Worm (Caenorhabditis elegans): ENCODE measurements around the gene ZK622.1.

The ZK622.1 gene

ce11 chrII:5331677-5332303 is 38.2 kb downstream of the ZK622.1 start:
- TF ChIP-seq unc-62 (GFP tag; optimal IDR thresholded peaks at IDR 0.05): no peak

- TF ChIP-seq unc-62 (GFP tag; optimal IDR thresholded peaks at IDR 0.05): no peak
These were observed 38.9 kb downstream of the ZK622.1 start for ce11 chrII:5332345-5333124.

ce11 chrII:5333729-5334255 is 40.2 kb downstream of the ZK622.1 start:
- no peak for TF ChIP-seq unc-62 (GFP tag; optimal IDR thresholded peaks at IDR 0.05)

ce11 chrII:5334628-5335027 is 41.0 kb downstream of the ZK622.1 start:
- TF ChIP-seq unc-62 (GFP tag; optimal IDR thresholded peaks at IDR 0.05): no peak

- TF ChIP-seq unc-62 (GFP tag; optimal IDR thresholded peaks at IDR 0.05): no peak
These were observed 41.9 kb downstream of the ZK622.1 start for ce11 chrII:5335370-5336034.

- TF ChIP-seq unc-62 (GFP tag; optimal IDR thresholded peaks at IDR 0.05): no peak
These were observed 42.4 kb downstream of the ZK622.1 start for ce11 chrII:5336035-5336376.

ce11 chrII:5336660-5337494 is 43.3 kb downstream of the ZK622.1 start:
- no peak for TF ChIP-seq unc-62 (GFP tag; optimal IDR thresholded peaks at IDR 0.05)

ce11 chrII:5337495-5337840 is 43.9 kb downstream of the ZK622.1 start:
- no peak for TF ChIP-seq unc-62 (GFP tag; optimal IDR thresholded peaks at IDR 0.05)

- no peak for TF ChIP-seq unc-62 (GFP tag; optimal IDR thresholded peaks at IDR 0.05)
These were observed 44.7 kb downstream of the ZK622.1 start for ce11 chrII:5338301-5338700.

ce11 chrII:5339547-5339946 is 45.9 kb downstream of the ZK622.1 start:
- TF ChIP-seq unc-62 (GFP tag; optimal IDR thresholded peaks at IDR 0.05): no peak

- TF ChIP-seq unc-62 (GFP tag; optimal IDR thresholded peaks at IDR 0.05): no peak
These were observed 47.3 kb downstream of the ZK622.1 start for ce11 chrII:5340672-5341568.

- no peak for TF ChIP-seq unc-62 (GFP tag; optimal IDR thresholded peaks at IDR 0.05)
These were observed 48.0 kb downstream of the ZK622.1 start for ce11 chrII:5341573-5341972.

- TF ChIP-seq unc-62 (GFP tag; optimal IDR thresholded peaks at IDR 0.05): no peak
These were observed 48.8 kb downstream of the ZK622.1 start for ce11 chrII:5342412-5342811.

ce11 chrII:5344775-5345174 is 51.2 kb downstream of the ZK622.1 start, which contains the start of gene F09E5.14:
Gene F09E5.14 (minus strand): TSS chrII:5344875.
- no peak for TF ChIP-seq unc-62 (GFP tag; optimal IDR thresholded peaks at IDR 0.05)
